Worm (Caenorhabditis elegans): ENCODE results near the gene ocr-2.

Gene ocr-2

DNA sequence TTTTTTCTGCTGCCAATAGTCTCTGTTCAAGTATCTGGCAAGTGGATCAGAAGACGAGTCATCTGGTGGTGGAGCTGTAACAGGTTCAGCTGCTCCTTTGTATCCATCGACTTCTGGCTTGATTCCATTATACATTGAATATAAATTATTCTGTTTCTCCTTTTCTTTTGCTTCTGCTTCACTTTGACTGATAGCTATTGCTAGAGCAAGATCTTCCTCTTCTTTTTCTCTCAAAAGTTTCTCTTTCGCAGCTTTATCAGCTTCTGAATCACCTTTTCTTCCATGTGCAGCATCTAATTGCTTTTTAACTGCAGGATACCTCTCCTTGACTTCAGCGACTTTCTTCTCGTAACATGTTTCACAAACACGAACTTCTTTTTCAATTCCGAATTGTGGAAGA lies 16.3 kb downstream of the ocr-2 start:
- TF ChIP-seq efl-1 (optimal IDR thresholded peaks at IDR 0.05), result no peak
- peak in 1 of 2 experiments; percentile 43 for TF ChIP-seq efl-1 (GFP tag; optimal IDR thresholded peaks at IDR 0.05 in 1 of 2)
- TF ChIP-seq zip-4 (GFP tag; optimal IDR thresholded peaks at IDR 0.05), result no peak

DNA sequence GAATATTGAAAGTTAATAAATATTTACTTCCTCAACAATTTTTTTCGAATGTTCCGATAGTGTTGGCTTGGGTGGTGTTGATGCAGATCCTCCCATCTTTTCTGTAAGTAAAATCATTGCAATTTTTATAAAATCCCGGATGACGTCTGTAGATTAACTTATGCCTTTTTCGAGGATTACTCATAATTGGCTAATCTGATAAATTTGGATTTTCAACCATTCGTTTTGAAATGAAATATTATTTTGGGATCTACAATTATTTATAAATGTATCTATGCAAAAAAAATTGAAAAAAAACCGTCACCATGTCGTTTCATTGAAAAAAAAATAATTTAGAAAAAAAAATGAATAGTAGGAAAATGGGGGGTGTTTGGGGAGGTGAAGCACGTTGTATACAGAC lies 18.8 kb downstream of the ocr-2 start, which contains the start of gene glrx-22:
glrx-22 (minus strand) TSS at position 101 of the 400 bp plus-strand sequence.
- TF ChIP-seq hpl-2 (GFP tag; optimal IDR thresholded peaks at IDR 0.05), result no peak
- no peak for TF ChIP-seq unc-98 (GFP tag; IDR thresholded peaks at IDR 0.05)

DNA sequence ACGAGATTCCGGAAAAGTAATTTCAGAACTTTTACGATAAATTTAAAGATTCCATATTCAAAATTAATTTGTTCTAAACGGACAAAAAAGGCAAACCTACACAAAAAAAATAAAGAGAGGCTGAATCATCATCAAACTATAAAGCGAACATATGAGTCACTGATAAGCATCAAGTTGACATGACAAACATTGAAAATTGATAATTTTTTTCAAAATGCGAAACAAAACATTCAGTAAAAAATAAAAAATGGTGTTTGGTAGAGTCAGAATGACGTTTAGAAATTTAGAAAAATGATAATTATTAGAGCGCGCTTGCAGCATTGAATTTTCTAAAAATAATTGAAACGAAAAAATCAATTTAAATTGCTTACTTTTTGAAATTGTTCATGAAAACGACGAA lies 20.1 kb downstream of the ocr-2 start:
- TF ChIP-seq ceh-8 (GFP tag; optimal IDR thresholded peaks at IDR 0.05) (no peak), nhr-84 (tag; optimal IDR thresholded peaks at IDR 0.05) (no peak), alr-1 (tag; optimal IDR thresholded peaks at IDR 0.05; ENCODE audit: borderline replicate concordance) (no peak), hlh-4 (tag; optimal IDR thresholded peaks at IDR 0.05) (no peak)

DNA sequence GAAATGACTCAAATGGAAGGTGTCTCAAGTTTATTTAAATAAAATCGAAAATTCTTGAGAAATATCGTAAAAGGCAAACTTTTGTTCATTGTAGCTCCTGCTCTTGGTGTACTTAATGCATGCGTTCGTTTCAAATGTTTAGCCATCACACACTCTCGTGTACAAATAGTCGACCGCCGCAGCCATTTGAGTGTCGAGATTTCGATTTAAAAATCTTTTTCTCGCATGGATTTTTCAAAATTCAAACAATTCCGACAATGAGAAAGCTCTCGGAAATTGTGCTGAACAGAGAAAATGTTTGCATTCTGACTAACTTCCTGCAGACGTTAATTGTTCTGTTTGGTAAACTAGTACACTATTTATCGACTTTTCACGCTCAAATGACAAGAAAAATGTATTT lies 20.6 kb downstream of the ocr-2 start:
- TF ChIP-seq skn-1 (tag; optimal IDR thresholded peaks at IDR 0.05) (no peak), snu-23 (GFP tag; optimal IDR thresholded peaks at IDR 0.05) (no peak), elt-2 (tag; optimal IDR thresholded peaks at IDR 0.05) (no peak), C04F5.9 (tag; optimal IDR thresholded peaks at IDR 0.05) (no peak), ceh-8 (GFP tag; optimal IDR thresholded peaks at IDR 0.05) (no peak), tlp-1 (tag; optimal IDR thresholded peaks at IDR 0.05) (no peak), fos-1 (tag; optimal IDR thresholded peaks at IDR 0.05) (no peak), nhr-76 (tag; optimal IDR thresholded peaks at IDR 0.05) (no peak), lin-39 (tag; optimal IDR thresholded peaks at IDR 0.05) (no peak), tbx-2 (tag; optimal IDR thresholded peaks at IDR 0.05) (no peak), hlh-17 (GFP tag; optimal IDR thresholded peaks at IDR 0.05; ENCODE audit: borderline replicate concordance) (no peak), mdl-1 (tag; optimal IDR thresholded peaks at IDR 0.05) (no peak), fkh-4 (tag; optimal IDR thresholded peaks at IDR 0.05; ENCODE audit: borderline replicate concordance) (no peak)

DNA sequence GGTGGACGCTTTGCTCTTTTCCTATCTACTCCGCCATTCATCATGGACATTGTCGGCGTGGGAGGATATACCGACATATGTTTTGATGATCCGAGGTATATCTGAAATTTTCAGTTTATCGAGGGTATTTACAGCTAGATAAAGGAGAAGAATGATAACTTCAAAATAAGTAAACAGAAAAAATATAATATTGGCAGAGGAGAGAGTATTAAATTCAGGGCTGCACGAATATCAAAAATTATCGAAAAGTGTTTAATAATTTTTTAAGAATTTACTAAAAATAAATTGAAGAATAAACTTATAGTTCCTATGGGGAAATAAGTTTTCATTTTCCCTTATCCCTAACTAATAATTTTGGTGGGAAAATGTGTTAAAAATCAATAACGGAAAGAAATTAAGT lies 21.0 kb downstream of the ocr-2 start, which contains the start of gene wsp-1:
wsp-1 (minus strand) TSS at position 101 of the 400 bp plus-strand sequence.
- TF ChIP-seq lsy-2 (tag; optimal IDR thresholded peaks at IDR 0.05) (no peak), unc-62 (GFP tag; optimal IDR thresholded peaks at IDR 0.05) (no peak), snu-23 (GFP tag; optimal IDR thresholded peaks at IDR 0.05) (no peak), ztf-11 (tag; optimal IDR thresholded peaks at IDR 0.05) (no peak), ceh-90 (tag; optimal IDR thresholded peaks at IDR 0.05) (no peak)

DNA sequence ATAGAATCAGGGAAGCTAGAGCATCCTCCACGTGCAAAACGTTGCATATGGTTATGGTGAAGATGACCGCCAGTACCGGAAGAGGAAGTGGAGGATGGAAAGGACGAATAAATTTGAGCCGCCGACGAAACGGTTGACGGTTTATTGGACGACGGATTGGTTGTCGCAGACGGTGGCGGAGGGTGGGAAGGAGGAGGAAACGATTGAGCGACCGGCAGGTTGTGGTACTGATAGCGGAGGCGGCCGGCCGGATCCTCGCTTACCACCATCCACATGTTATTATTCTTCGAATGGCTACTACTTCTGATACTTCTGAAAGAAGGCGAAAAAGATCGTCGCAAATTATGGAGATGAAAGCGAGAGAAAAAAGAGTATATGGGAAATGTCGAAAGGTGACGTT lies 27.0 kb downstream of the ocr-2 start:
- TF ChIP-seq ztf-4 (tag; optimal IDR thresholded peaks at IDR 0.05) (no peak), lsy-2 (tag; optimal IDR thresholded peaks at IDR 0.05) (no peak), swsn-7 (tag; optimal IDR thresholded peaks at IDR 0.05) (no peak), nhr-28 (tag; optimal IDR thresholded peaks at IDR 0.05) (no peak), nhr-237 (tag; optimal IDR thresholded peaks at IDR 0.05) (no peak), ceh-63 (GFP tag; optimal IDR thresholded peaks at IDR 0.05) (no peak), lin-35 (GFP tag; optimal IDR thresholded peaks at IDR 0.05) (no peak), fkh-8 (tag; optimal IDR thresholded peaks at IDR 0.05) (no peak), F16B12.6 (tag; optimal IDR thresholded peaks at IDR 0.05) (no peak), nhr-19 (GFP tag; conservative IDR thresholded peaks at IDR 0.05) (no peak)
